Fruit fly (Drosophila melanogaster) whole organism: Measurements from ENCODE around the gene Cpr23B.

Source experiments
- EcR ChIP-seq, 2 experiments: fragments of >200 bp; optimal IDR thresholded peaks; 2 replicates each; lab custom pipeline; 2017; ENCODE audit warnings: missing biosample characterization in 2 of 2, missing genetic modification characterization in 2 of 2, missing genetic modification reagents in 2 of 2
- pan ChIP-seq: fragments of >200 bp; optimal IDR thresholded peaks from 2 replicates; lab custom pipeline; 2017
- usp ChIP-seq: fragments of >200 bp; optimal IDR thresholded peaks from 2 replicates; lab custom pipeline; 2017; ENCODE audit warnings: missing biosample characterization, missing genetic modification characterization, mixed read lengths

- TF ChIP-seq EcR (GFP tag; optimal IDR thresholded peaks at IDR 0.05; lab: Kevin White, UChicago) (no peak), usp (no peak), pan (lab: Kevin White, UChicago) (no peak)
These were observed 17.1 kb downstream of the Cpr23B start for dm6 chr2L:2855204-2855768.
